Worm (Caenorhabditis elegans) whole organism, L3 larva: ENCODE measurements around the gene Y48A6B.3.

Experiments used
- aly-2 ChIP-seq: fragments of 150-350 bp; optimal IDR thresholded peaks from 2 replicates; lab custom pipeline; 2014; ENCODE audit warnings: missing biosample characterization, missing genetic modification characterization
- ama-1 ChIP-seq: fragments of 150-350 bp; optimal IDR thresholded peaks from 2 replicates; lab custom pipeline; 2018
- ceh-82 ChIP-seq: fragments of 150-350 bp; optimal IDR thresholded peaks from 2 replicates; lab custom pipeline; 2014; ENCODE audit warnings: missing biosample characterization, missing genetic modification characterization
- elt-1 ChIP-seq: fragments of 150-350 bp; optimal IDR thresholded peaks from 2 replicates; lab custom pipeline; 2014; ENCODE audit warnings: missing biosample characterization, missing genetic modification characterization
- fos-1 ChIP-seq: fragments of 150-350 bp; optimal IDR thresholded peaks from 2 replicates; lab custom pipeline; 2014; ENCODE audit warnings: missing biosample characterization, missing genetic modification characterization
- nhr-28 ChIP-seq: fragments of 150-350 bp; optimal IDR thresholded peaks from 2 replicates; lab custom pipeline; 2014; ENCODE audit warnings: missing biosample characterization, missing genetic modification characterization
- ztf-11 ChIP-seq: fragments of 150-350 bp; optimal IDR thresholded peaks from 2 replicates; lab custom pipeline; 2014; ENCODE audit warnings: missing biosample characterization, missing genetic modification characterization

ce11 chrIII:11036640-11037039 is 28.6 kb downstream of the Y48A6B.3 start, which contains the start of gene spat-2:
- TF ChIP-seq fos-1 (tag; lab: Kevin White, UChicago) (no peak), nhr-28 (tag; lab: Kevin White, UChicago) (no peak), elt-1 (no peak), ztf-11 (no peak), ama-1 (lab: Kevin White, UChicago) (no peak), ceh-82 (tag; lab: Kevin White, UChicago) (no peak), aly-2 (tag; lab: Kevin White, UChicago) (no peak)
